Fruit fly (Drosophila melanogaster) whole organism, embryonic: ENCODE data around the gene Mpcp2.
A peak's percentile ranks its signal among the peaks of the same experiment; 100 is the strongest.

Source experiments
- Antp ChIP-seq: fragments of 200-800 bp; sonication (Bioruptor generic); optimal IDR thresholded peaks from 3 replicates; lab custom pipeline; 2016; ENCODE audit warnings: missing biosample characterization, missing genetic modification characterization
- Atf6 ChIP-seq: fragments of 200-800 bp; sonication (Bioruptor generic); IDR thresholded peaks from 2 replicates; pipeline ENCODE4 v1.3.6; 2022; ENCODE audit warnings: missing biosample characterization, missing genetic modification characterization
- Blimp-1 ChIP-seq: fragments of 200-800 bp; sonication (Bioruptor generic); optimal IDR thresholded peaks from 3 replicates; lab custom pipeline; 2018; ENCODE audit warnings: missing biosample characterization, missing genetic modification characterization, mild to moderate bottlenecking, moderate library complexity, missing genetic modification reagents
- BtbVII ChIP-seq: fragments of 200-800 bp; sonication (Bioruptor generic); optimal IDR thresholded peaks from 3 replicates; lab custom pipeline; 2017; ENCODE audit warnings: missing biosample characterization, mild to moderate bottlenecking, missing genetic modification characterization
- CG11093 ChIP-seq: fragments of 200-800 bp; sonication (Bioruptor generic); IDR thresholded peaks from 3 replicates; pipeline ENCODE4 v1.3.6; 2022; ENCODE audit warnings: missing biosample characterization, missing genetic modification characterization
- CG11456 ChIP-seq: fragments of 200-800 bp; sonication (Bioruptor generic); IDR thresholded peaks from 3 replicates; pipeline ENCODE4 v1.3.6; 2022; ENCODE audit warnings: missing biosample characterization, missing genetic modification characterization
- CG12104 ChIP-seq: fragments of 200-800 bp; sonication (Bioruptor generic); optimal IDR thresholded peaks from 3 replicates; lab custom pipeline; 2016; ENCODE audit warnings: missing biosample characterization, missing genetic modification characterization
- CG12219 ChIP-seq: fragments of 200-800 bp; sonication (Bioruptor generic); optimal IDR thresholded peaks from 3 replicates; lab custom pipeline; 2018; ENCODE audit warnings: missing biosample characterization, mild to moderate bottlenecking, missing genetic modification characterization
- CG13775 ChIP-seq: fragments of 200-800 bp; sonication (Bioruptor generic); optimal IDR thresholded peaks from 3 replicates; lab custom pipeline; 2017; ENCODE audit warnings: missing biosample characterization, mild to moderate bottlenecking, missing genetic modification characterization
- CG15269 ChIP-seq: fragments of 200-800 bp; sonication (Bioruptor generic); optimal IDR thresholded peaks from 2 replicates; lab custom pipeline; 2018; ENCODE audit warnings: missing biosample characterization, mild to moderate bottlenecking, missing genetic modification characterization, moderate library complexity
- CG15514 ChIP-seq: fragments of 200-800 bp; sonication (Bioruptor generic); optimal IDR thresholded peaks from 3 replicates; lab custom pipeline; 2017; ENCODE audit warnings: missing biosample characterization, missing genetic modification characterization, mild to moderate bottlenecking, moderate library complexity, missing genetic modification reagents
- CG16863 ChIP-seq: fragments of 200-800 bp; sonication (Bioruptor generic); optimal IDR thresholded peaks from 3 replicates; lab custom pipeline; 2016; ENCODE audit warnings: missing biosample characterization, missing genetic modification characterization
- CG17612 ChIP-seq: fragments of 200-800 bp; sonication (Bioruptor generic); IDR thresholded peaks from 2 replicates; pipeline ENCODE4 v1.3.6; 2022; ENCODE audit warnings: missing biosample characterization, missing genetic modification characterization
- CG17829 ChIP-seq: fragments of 200-800 bp; optimal IDR thresholded peaks from 2 replicates; lab custom pipeline; 2019; ENCODE audit warnings: missing biosample characterization, mild to moderate bottlenecking, missing genetic modification characterization, moderate library complexity
- CG30020 ChIP-seq: fragments of 200-800 bp; optimal IDR thresholded peaks from 2 replicates; lab custom pipeline; 2019; ENCODE audit warnings: missing biosample characterization, mild to moderate bottlenecking, missing genetic modification characterization, moderate library complexity
- CG31388 ChIP-seq: fragments of 200-800 bp; sonication (Bioruptor generic); optimal IDR thresholded peaks from 2 replicates; lab custom pipeline; 2016; ENCODE audit warnings: missing biosample characterization, missing genetic modification characterization
- CG34376 ChIP-seq: fragments of 200-800 bp; sonication (Bioruptor generic); optimal IDR thresholded peaks from 2 replicates; lab custom pipeline; 2018; ENCODE audit warnings: missing biosample characterization, mild to moderate bottlenecking, missing genetic modification characterization
- CG4820 ChIP-seq: fragments of 200-800 bp; sonication (Bioruptor generic); optimal IDR thresholded peaks from 3 replicates; lab custom pipeline; 2016; ENCODE audit warnings: missing biosample characterization, missing genetic modification characterization
- CG6791 ChIP-seq: fragments of 200-800 bp; sonication (Bioruptor generic); IDR thresholded peaks from 3 replicates; pipeline ENCODE4 v1.3.6; 2022; ENCODE audit warnings: missing biosample characterization, missing genetic modification characterization; ENCODE audit not compliant: partially characterized antibody
- CG7745 ChIP-seq: fragments of 200-800 bp; sonication (Bioruptor generic); optimal IDR thresholded peaks from 2 replicates; lab custom pipeline; 2018; ENCODE audit warnings: missing biosample characterization, mild to moderate bottlenecking, missing genetic modification characterization, moderate library complexity
- CG7786 ChIP-seq: fragments of 200-800 bp; sonication (Bioruptor generic); optimal IDR thresholded peaks from 2 replicates; lab custom pipeline; 2016; ENCODE audit warnings: missing biosample characterization, missing genetic modification characterization
- CG7987 ChIP-seq: fragments of 200-800 bp; sonication (Bioruptor generic); optimal IDR thresholded peaks from 2 replicates; lab custom pipeline; 2018; ENCODE audit warnings: missing biosample characterization, mild to moderate bottlenecking, missing genetic modification characterization, moderate library complexity
- CG8089 ChIP-seq: fragments of 200-800 bp; sonication (Bioruptor generic); optimal IDR thresholded peaks from 3 replicates; lab custom pipeline; 2016; ENCODE audit warnings: missing biosample characterization, missing genetic modification characterization
- CG9727 ChIP-seq: fragments of 200-800 bp; sonication (Bioruptor generic); optimal IDR thresholded peaks from 3 replicates; lab custom pipeline; 2017; ENCODE audit warnings: missing biosample characterization, mild to moderate bottlenecking, missing genetic modification characterization
- CrebB ChIP-seq: fragments of 200-800 bp; sonication (Bioruptor generic); optimal IDR thresholded peaks from 3 replicates; lab custom pipeline; 2018; ENCODE audit warnings: missing biosample characterization, mild to moderate bottlenecking, missing genetic modification characterization
- D ChIP-seq, 2 experiments: fragments of 200-800 bp in 1 of 2; fragments of >200 bp in 1 of 2; sonication (Bioruptor generic) in 1 of 2; optimal IDR thresholded peaks; 2 replicates in 1 of 2; 3 replicates in 1 of 2; lab custom pipeline; 2017; ENCODE audit warnings: mild to moderate bottlenecking in 1 of 2, missing biosample characterization in 1 of 2, missing genetic modification characterization in 1 of 2, missing genetic modification reagents in 1 of 2
- Doc2 ChIP-seq: fragments of 200-800 bp; sonication (Bioruptor generic); IDR thresholded peaks from 2 replicates; pipeline ENCODE4 v1.3.6; 2022; ENCODE audit warnings: missing biosample characterization, missing genetic modification characterization
- Drgx ChIP-seq: fragments of 200-800 bp; sonication (Bioruptor generic); IDR thresholded peaks from 2 replicates; pipeline ENCODE4 v1.3.6; 2022; ENCODE audit warnings: missing biosample characterization, missing genetic modification characterization
- ERR ChIP-seq: fragments of 200-800 bp; sonication (Bioruptor generic); optimal IDR thresholded peaks from 2 replicates; lab custom pipeline; 2016; ENCODE audit warnings: missing biosample characterization, missing genetic modification characterization
- HLH4C ChIP-seq: fragments of 200-800 bp; sonication (Bioruptor generic); IDR thresholded peaks from 3 replicates; pipeline ENCODE4 v1.3.6; 2022; ENCODE audit warnings: missing biosample characterization, missing genetic modification characterization; ENCODE audit not compliant: partially characterized antibody
- Hr39 ChIP-seq: fragments of >200 bp; optimal IDR thresholded peaks from 2 replicates; lab custom pipeline; 2017
- Hr51 ChIP-seq, 2 experiments: fragments of 200-800 bp; sonication (Bioruptor generic); optimal IDR thresholded peaks; 2 replicates in 1 of 2; 3 replicates in 1 of 2; lab custom pipeline; 2016 to 2018; ENCODE audit warnings: missing biosample characterization in 2 of 2, missing genetic modification characterization in 2 of 2, mild to moderate bottlenecking in 1 of 2, moderate library complexity in 1 of 2
- MTF-1 ChIP-seq: fragments of 200-800 bp; sonication (Bioruptor generic); optimal IDR thresholded peaks from 2 replicates; lab custom pipeline; 2018; ENCODE audit warnings: missing biosample characterization, mild to moderate bottlenecking, missing genetic modification characterization, borderline replicate concordance
- Med ChIP-seq: fragments of 200-800 bp; sonication (Bioruptor generic); peaks from one replicate; lab custom pipeline; 2016; ENCODE audit warnings: missing biosample characterization, missing genetic modification characterization, mild to moderate bottlenecking, inconsistent platforms, moderate library complexity
- Mrtf ChIP-seq: fragments of 200-800 bp; sonication (Bioruptor generic); IDR thresholded peaks from 3 replicates; pipeline ENCODE4 v1.3.6; 2022; ENCODE audit warnings: missing biosample characterization, missing genetic modification characterization
- NC2β ChIP-seq: fragments of 200-800 bp; sonication (Bioruptor generic); optimal IDR thresholded peaks from 2 replicates; lab custom pipeline; 2016; ENCODE audit warnings: missing biosample characterization, missing genetic modification characterization
- Xbp1 ChIP-seq: fragments of 200-800 bp; sonication (Bioruptor generic); optimal IDR thresholded peaks from 3 replicates; lab custom pipeline; 2016; ENCODE audit warnings: missing biosample characterization, mild to moderate bottlenecking, missing genetic modification characterization
- caup ChIP-seq: fragments of 200-800 bp; sonication (Bioruptor generic); optimal IDR thresholded peaks from 3 replicates; lab custom pipeline; 2017; ENCODE audit warnings: missing biosample characterization, mild to moderate bottlenecking, missing genetic modification characterization, moderate library complexity; ENCODE audit not compliant: severe bottlenecking
- chinmo ChIP-seq: fragments of 200-800 bp; sonication (Bioruptor generic); IDR thresholded peaks from 4 replicates; pipeline ENCODE4 v1.3.6; 2022; ENCODE audit warnings: missing biosample characterization, missing genetic modification characterization; ENCODE audit not compliant: partially characterized antibody
- ewg ChIP-seq: fragments of 200-800 bp; sonication (Bioruptor generic); optimal IDR thresholded peaks from 3 replicates; lab custom pipeline; 2017; ENCODE audit warnings: mild to moderate bottlenecking, missing biosample characterization, missing genetic modification reagents, missing genetic modification characterization
- gro ChIP-seq: fragments of 200-800 bp; sonication (Bioruptor generic); optimal IDR thresholded peaks from 2 replicates; lab custom pipeline; 2016; ENCODE audit warnings: missing biosample characterization, missing genetic modification characterization
- gt ChIP-seq: fragments of 200-800 bp; sonication (Bioruptor generic); IDR thresholded peaks from 2 replicates; pipeline ENCODE4 v1.3.6; 2022; ENCODE audit warnings: missing biosample characterization, missing genetic modification characterization
- kay ChIP-seq: fragments of 200-800 bp; sonication (Bioruptor generic); optimal IDR thresholded peaks from 2 replicates; lab custom pipeline; 2016; ENCODE audit warnings: missing biosample characterization, missing genetic modification characterization
- mam ChIP-seq: fragments of 200-800 bp; sonication (Bioruptor generic); optimal IDR thresholded peaks from 3 replicates; lab custom pipeline; 2016; ENCODE audit warnings: missing biosample characterization, missing genetic modification characterization
- nmo ChIP-seq: fragments of 200-800 bp; sonication (Bioruptor generic); optimal IDR thresholded peaks from 2 replicates; lab custom pipeline; 2018; ENCODE audit warnings: missing biosample characterization, mild to moderate bottlenecking, missing genetic modification characterization, moderate library complexity
- scrt ChIP-seq: fragments of 200-800 bp; sonication (Bioruptor generic); optimal IDR thresholded peaks from 2 replicates; lab custom pipeline; 2018; ENCODE audit warnings: missing biosample characterization, mild to moderate bottlenecking, missing genetic modification characterization, moderate library complexity
- sqz ChIP-seq: fragments of 200-800 bp; sonication (Bioruptor generic); optimal IDR thresholded peaks from 3 replicates; lab custom pipeline; 2018; ENCODE audit warnings: missing biosample characterization, mild to moderate bottlenecking, missing genetic modification characterization
- sr ChIP-seq: fragments of 200-800 bp; sonication (Bioruptor generic); IDR thresholded peaks from 3 replicates; pipeline ENCODE4 v1.3.6; 2022; ENCODE audit warnings: missing biosample characterization, missing genetic modification characterization
- tin ChIP-seq: fragments of 200-800 bp; sonication (Bioruptor generic); optimal IDR thresholded peaks from 3 replicates; lab custom pipeline; 2016; ENCODE audit warnings: missing biosample characterization, missing genetic modification characterization
- ttk ChIP-seq: fragments of 200-800 bp; sonication (Bioruptor generic); IDR thresholded peaks from 2 replicates; pipeline ENCODE4 v2.1.2; 2022; ENCODE audit warnings: missing biosample characterization, missing genetic modification characterization
- zf30C ChIP-seq: fragments of 200-800 bp; sonication (Bioruptor generic); optimal IDR thresholded peaks from 3 replicates; lab custom pipeline; 2018; ENCODE audit warnings: missing biosample characterization, mild to moderate bottlenecking, missing genetic modification characterization

Mpcp2 gene

dm6 chr3L:14559659-14560058 lies 22.2 kb downstream of the Mpcp2 start, which contains the start of gene CG34039 (continued):
- TF ChIP-seq MTF-1 (GFP tag; lab: Kevin White, UChicago) (no peak), CG6791 (peak; percentile 95), CG16863 (no peak), ERR (no peak), Xbp1 (no peak), CG12104 (GFP tag; lab: Kevin White, UChicago) (no peak), CG11093 (GFP tag; lab: Robert Waterston, UW) (no peak), Doc2 (GFP tag; lab: Robert Waterston, UW) (no peak), CG30020 (tag; lab: Kevin White, UChicago) (peak; percentile 45), Hr39 (no peak), CG11456 (no peak), Mrtf (GFP tag; lab: Robert Waterston, UW) (no peak), CG7786 (no peak), mam (no peak), scrt (no peak), CG7987 (no peak), CG4820 (GFP tag; lab: Kevin White, UChicago) (no peak), ewg (no peak), CG17612 (no peak), CG34376 (no peak), CG13775 (GFP tag; lab: Kevin White, UChicago) (no peak), tin (GFP tag; lab: Kevin White, UChicago) (no peak), CG12219 (no peak), CrebB (tag; lab: Kevin White, UChicago) (no peak), gt (GFP tag; lab: Robert Waterston, UW) (no peak), caup (GFP tag; lab: Kevin White, UChicago) (no peak), HLH4C (GFP tag; lab: Robert Waterston, UW) (peak; percentile 98), zf30C (GFP tag; lab: Kevin White, UChicago) (peak; percentile 67), kay (GFP tag; lab: Kevin White, UChicago) (no peak), Med (GFP tag; lab: Kevin White, UChicago) (peak; percentile 76), CG15514 (peak; percentile 79), Hr51 (GFP tag; optimal IDR thresholded peaks at IDR 0.05; lab: Kevin White, UChicago) (peak in 1 of 2 experiments; percentile 28), CG9727 (GFP tag; lab: Kevin White, UChicago) (no peak), D (optimal IDR thresholded peaks at IDR 0.05; lab: Kevin White, UChicago) (no peak), D (GFP tag; optimal IDR thresholded peaks at IDR 0.05; lab: Kevin White, UChicago) (no peak), gro (GFP tag; lab: Kevin White, UChicago) (no peak), CG15269 (no peak), CG7745 (no peak), CG8089 (GFP tag; lab: Kevin White, UChicago) (no peak), sqz (GFP tag; lab: Kevin White, UChicago) (no peak), sr (no peak), BtbVII (no peak), chinmo (GFP tag; lab: Robert Waterston, UW) (peak; percentile 90), Drgx (GFP tag; lab: Robert Waterston, UW) (no peak), CG17829 (tag; lab: Kevin White, UChicago) (peak; percentile 60), CG31388 (GFP tag; lab: Kevin White, UChicago) (no peak), nmo (GFP tag; lab: Kevin White, UChicago) (peak; percentile 53), Atf6 (no peak), Blimp-1 (GFP tag; lab: Kevin White, UChicago) (no peak), NC2β (GFP tag; lab: Kevin White, UChicago) (peak; percentile 25), ttk (GFP tag; lab: Robert Waterston, UW) (no peak), Antp (GFP tag; lab: Kevin White, UChicago) (no peak)
